Worm (Caenorhabditis elegans): Measurements from ENCODE around the gene Y51H4A.935.
"Not testable (repeated sequence)": the region's sequence is repeated elsewhere in the genome, so short reads cannot be mapped to it uniquely, and the experiment has no call there.

The Y51H4A.935 gene

ce11 chrIV:16471569-16471968 is 35.5 kb downstream of the Y51H4A.935 start:
- TF ChIP-seq ztf-11 (tag; optimal IDR thresholded peaks at IDR 0.05) (no peak), nhr-23 (tag; optimal IDR thresholded peaks at IDR 0.05) (no peak), nhr-12 (tag; optimal IDR thresholded peaks at IDR 0.05) (no peak), unc-39 (tag; optimal IDR thresholded peaks at IDR 0.05) (no peak), lin-13 (GFP tag; optimal IDR thresholded peaks at IDR 0.05) (no peak), unc-55 (GFP tag; optimal IDR thresholded peaks at IDR 0.05) (no peak)

DNA sequence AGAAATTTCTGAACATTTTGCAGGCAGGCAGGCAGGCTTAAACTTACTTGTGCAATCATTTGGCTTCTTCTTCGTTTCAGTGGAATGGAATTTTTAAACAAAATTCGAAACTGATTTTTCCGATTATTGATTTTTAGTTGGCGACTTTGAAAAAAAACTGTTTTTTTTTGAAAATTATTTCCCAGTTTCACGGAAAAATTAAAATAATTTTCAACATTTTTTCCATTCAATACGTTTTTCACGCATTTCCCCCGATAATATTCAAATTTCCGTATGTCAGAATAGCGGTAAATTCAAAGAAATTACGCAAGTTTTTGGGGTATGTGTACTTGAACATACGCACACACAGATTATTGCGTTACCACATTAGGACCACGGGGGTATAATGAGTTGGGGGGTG is 36.1 kb downstream of the Y51H4A.935 start, which contains the start of gene VY10G11R.1:
Gene VY10G11R.1, minus strand, starts transcription at position 101 of the 400 bp plus-strand sequence.
- TF ChIP-seq ceh-82, egl-27, aly-2 (tag; optimal IDR thresholded peaks at IDR 0.05): not testable (repeated sequence)
